Fruit fly (Drosophila melanogaster) whole organism, wandering third instar larva: Measurements from ENCODE around the gene CG13921.

ENCODE experiments used
- Abd-B ChIP-seq: fragments of >200 bp; optimal IDR thresholded peaks from 2 replicates; lab custom pipeline; 2017; ENCODE audit warnings: missing biosample characterization, missing genetic modification characterization
- brk ChIP-seq: fragments of 200-800 bp; sonication (Bioruptor generic); optimal IDR thresholded peaks from 2 replicates; lab custom pipeline; 2016; ENCODE audit warnings: missing biosample characterization, mild to moderate bottlenecking, missing genetic modification characterization
- ey ChIP-seq: fragments of 200-800 bp; sonication (Bioruptor generic); optimal IDR thresholded peaks from 2 replicates; lab custom pipeline; 2016; ENCODE audit warnings: missing biosample characterization, missing genetic modification characterization
- jim ChIP-seq: fragments of 175-275, 200-325 bp; sonication (Bioruptor generic); optimal IDR thresholded peaks from 2 replicates; lab custom pipeline; 2016; ENCODE audit warnings: missing biosample characterization, mild to moderate bottlenecking, missing genetic modification characterization
- lola ChIP-seq: fragments of >200 bp; optimal IDR thresholded peaks from 2 replicates; lab custom pipeline; 2017; ENCODE audit warnings: missing biosample characterization, missing genetic modification characterization
- pan ChIP-seq: fragments of >200 bp; optimal IDR thresholded peaks from 2 replicates; lab custom pipeline; 2017
- psq ChIP-seq: fragments of 200-800 bp; sonication (Bioruptor generic); optimal IDR thresholded peaks from 3 replicates; lab custom pipeline; 2017; ENCODE audit warnings: missing biosample characterization, mild to moderate bottlenecking, missing genetic modification characterization, moderate library complexity
- sv ChIP-seq: fragments of 200-800 bp; sonication (Bioruptor generic); optimal IDR thresholded peaks from 3 replicates; lab custom pipeline; 2016; ENCODE audit warnings: missing biosample characterization, missing genetic modification characterization
- tai ChIP-seq: sonication (Bioruptor generic); optimal IDR thresholded peaks from 2 replicates; lab custom pipeline; 2016; ENCODE audit warnings: missing biosample characterization, missing genetic modification characterization
- usp ChIP-seq: fragments of >200 bp; optimal IDR thresholded peaks from 2 replicates; lab custom pipeline; 2017; ENCODE audit warnings: missing biosample characterization, missing genetic modification characterization

DNA sequence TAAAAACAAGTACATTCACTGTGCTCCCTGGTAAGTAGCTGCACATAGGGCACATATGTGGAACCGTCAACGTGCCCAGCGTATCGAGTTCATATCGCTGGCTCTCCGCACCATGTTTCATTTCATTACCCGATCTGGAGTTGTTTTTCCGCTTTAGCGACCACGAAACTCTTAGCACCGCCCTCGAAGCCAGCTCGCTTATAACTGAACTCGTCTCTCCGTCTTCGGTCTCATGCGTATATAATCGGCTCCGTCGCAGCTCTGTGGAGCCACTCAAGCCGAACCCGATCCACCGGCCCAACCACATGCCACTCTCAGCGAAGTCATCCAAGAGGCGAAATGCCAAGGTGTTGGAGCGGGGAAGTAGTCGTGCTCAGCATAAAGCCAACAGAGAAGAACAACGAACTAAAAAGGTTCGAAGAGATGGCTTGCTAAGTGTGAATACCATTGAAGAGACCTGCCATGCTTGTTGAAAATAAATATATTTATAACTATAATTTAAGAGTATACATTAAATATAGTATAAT, 8.8 kb downstream of the CG13921 start, which contains the start of gene Cht2:
- no peak for TF ChIP-seq usp (GFP tag; lab: Kevin White, UChicago)
- no peak for TF ChIP-seq sv (GFP tag; lab: Kevin White, UChicago)
- TF ChIP-seq lola (GFP tag; lab: Kevin White, UChicago): no peak
- TF ChIP-seq pan (lab: Kevin White, UChicago): no peak
- no peak for TF ChIP-seq ey
- TF ChIP-seq jim (GFP tag; lab: Kevin White, UChicago): no peak
- no peak for TF ChIP-seq Abd-B (GFP tag; lab: Kevin White, UChicago)
- no peak for TF ChIP-seq psq (GFP tag; lab: Kevin White, UChicago)
- no peak for TF ChIP-seq tai (GFP tag; lab: Kevin White, UChicago)
- no peak for TF ChIP-seq brk (GFP tag; lab: Kevin White, UChicago)
